Fruit fly (Drosophila melanogaster) ovary, adult (tissue): ENCODE results near the gene CG45011.

ENCODE experiments used
- CG17801 ChIP-seq: fragments of 200-800 bp; optimal IDR thresholded peaks from 2 replicates; lab custom pipeline; 2019; ENCODE audit warnings: missing biosample characterization, mild to moderate bottlenecking, missing genetic modification characterization, moderate library complexity; ENCODE audit not compliant: partially characterized antibody

Gene CG45011

dm6 chr2L:11845159-11845788 is 11.4 kb downstream of the CG45011 start:
- no peak for TF ChIP-seq CG17801 (GFP tag; lab: Kevin White, UChicago)

- TF ChIP-seq CG17801 (GFP tag; lab: Kevin White, UChicago): no peak
Observed at dm6 chr2L:11846926-11847325, 13.0 kb downstream of the CG45011 start, which contains the start of gene Mal-B1. TSS of gene Mal-B1 (plus strand) at chr2L:11847226.

- TF ChIP-seq CG17801 (GFP tag; lab: Kevin White, UChicago): no peak
Observed at dm6 chr2L:11849658-11850057, 15.8 kb downstream of the CG45011 start, which contains the start of gene Mal-B2. TSS of gene Mal-B2 (plus strand) at chr2L:11849958.

dm6 chr2L:11853130-11853529 is 19.2 kb downstream of the CG45011 start, which contains the start of gene CG42751:
TSS of gene CG42751 (plus strand) at chr2L:11853430.
- no peak for TF ChIP-seq CG17801 (GFP tag; lab: Kevin White, UChicago)

dm6 chr2L:11870867-11871452 is 37.1 kb downstream of the CG45011 start:
- no peak for TF ChIP-seq CG17801 (GFP tag; lab: Kevin White, UChicago)

- TF ChIP-seq CG17801 (GFP tag; lab: Kevin White, UChicago): no peak
Observed at dm6 chr2L:11874232-11874765, 40.4 kb downstream of the CG45011 start.

dm6 chr2L:11874890-11875289 is 41.0 kb downstream of the CG45011 start:
- no peak for TF ChIP-seq CG17801 (GFP tag; lab: Kevin White, UChicago)

- no peak for TF ChIP-seq CG17801 (GFP tag; lab: Kevin White, UChicago)
Observed at dm6 chr2L:11878812-11879328, 45.0 kb downstream of the CG45011 start.
